Fruit fly (Drosophila melanogaster) whole organism: ENCODE data around the gene CG15152.

Experiments used
- CG8478 ChIP-seq: fragments of >200 bp; optimal IDR thresholded peaks from 2 replicates; lab custom pipeline; 2018; ENCODE audit warnings: inconsistent platforms
- EcR ChIP-seq, 2 experiments: fragments of >200 bp; optimal IDR thresholded peaks; 2 replicates each; lab custom pipeline; 2017; ENCODE audit warnings: missing biosample characterization in 2 of 2, missing genetic modification characterization in 2 of 2, missing genetic modification reagents in 2 of 2
- pan ChIP-seq: fragments of >200 bp; optimal IDR thresholded peaks from 2 replicates; lab custom pipeline; 2017
- psq ChIP-seq: fragments of >200 bp; optimal IDR thresholded peaks from 2 replicates; lab custom pipeline; 2017
- usp ChIP-seq: fragments of >200 bp; optimal IDR thresholded peaks from 2 replicates; lab custom pipeline; 2017; ENCODE audit warnings: missing biosample characterization, missing genetic modification characterization, mixed read lengths

DNA sequence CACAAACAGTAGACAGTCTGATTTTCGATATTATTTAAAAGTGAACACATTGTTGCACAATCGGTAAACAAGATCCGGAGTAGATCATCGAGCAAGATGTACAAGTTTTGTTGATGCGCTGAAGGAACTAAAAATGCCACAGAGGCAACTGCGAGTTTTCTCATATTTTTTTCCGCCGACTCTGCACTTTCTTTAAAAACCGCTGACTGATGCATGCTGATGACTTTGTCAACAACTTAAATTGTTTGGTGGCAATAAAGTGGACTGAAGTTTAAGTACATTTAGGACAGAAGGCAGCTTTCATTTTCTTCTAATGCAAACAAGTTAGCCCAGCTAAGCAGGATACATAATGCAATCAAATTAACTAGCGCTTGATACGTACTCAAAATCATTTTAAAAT is 1.9 kb upstream of the CG15152 start:
- no peak for TF ChIP-seq pan
- TF ChIP-seq psq = no peak
- TF ChIP-seq CG8478 = no peak
- no peak for TF ChIP-seq usp (GFP tag; lab: Kevin White, UChicago)
- no peak for TF ChIP-seq EcR (GFP tag; optimal IDR thresholded peaks at IDR 0.05; lab: Kevin White, UChicago)
